Fruit fly (Drosophila melanogaster): ENCODE data around the gene CG15169.

The CG15169 gene

dm6 chr2L:19019160-19019592, 28.4 kb downstream of the CG15169 start (continued):
- no peak for TF ChIP-seq br (optimal IDR thresholded peaks at IDR 0.05)
- no peak for TF ChIP-seq PHDP (tag; optimal IDR thresholded peaks at IDR 0.05)
- TF ChIP-seq Ptx1 (GFP tag; IDR thresholded peaks at IDR 0.05) = peak; percentile 44; the same call in 1 of the 2 replicates
- no peak for TF ChIP-seq twi (tag; optimal IDR thresholded peaks at IDR 0.05)
- no peak for TF ChIP-seq Eip74EF (GFP tag; optimal IDR thresholded peaks at IDR 0.05)
- TF ChIP-seq CG9932 (GFP tag; IDR thresholded peaks at IDR 0.05) = no peak
- TF ChIP-seq ind (GFP tag; optimal IDR thresholded peaks at IDR 0.05) = peak; percentile 25
- no peak for TF ChIP-seq Med (GFP tag)
- peak; percentile 11 for TF ChIP-seq CG13296 (GFP tag; optimal IDR thresholded peaks at IDR 0.05)
- TF ChIP-seq TFAM (GFP tag; optimal IDR thresholded peaks at IDR 0.05) = no peak
- peak; percentile 5 for TF ChIP-seq Asciz (GFP tag; optimal IDR thresholded peaks at IDR 0.05)
- TF ChIP-seq wek (GFP tag; optimal IDR thresholded peaks at IDR 0.05) = no peak
- TF ChIP-seq Mes4 (GFP tag; optimal IDR thresholded peaks at IDR 0.05) = no peak
- TF ChIP-seq CTCF (GFP tag; optimal IDR thresholded peaks at IDR 0.05) = no peak
- peak; percentile 12 for TF ChIP-seq Hr3 (GFP tag; optimal IDR thresholded peaks at IDR 0.05)
- TF ChIP-seq fu2 (GFP tag; optimal IDR thresholded peaks at IDR 0.05) = no peak
- peak; percentile 15 for TF ChIP-seq nmo (GFP tag; optimal IDR thresholded peaks at IDR 0.05)
- TF ChIP-seq CG18476 (GFP tag; optimal IDR thresholded peaks at IDR 0.05) = peak; percentile 6
- TF ChIP-seq Ssrp (tag; optimal IDR thresholded peaks at IDR 0.05) = no peak
- TF ChIP-seq HmgZ (tag; optimal IDR thresholded peaks at IDR 0.05) = no peak
- TF ChIP-seq CG14050 (GFP tag; IDR thresholded peaks at IDR 0.05) = no peak
- peak; percentile 18 for TF ChIP-seq BtbVII (GFP tag; optimal IDR thresholded peaks at IDR 0.05)
- peak; percentile 47 for TF ChIP-seq tio (GFP tag; optimal IDR thresholded peaks at IDR 0.05)
- TF ChIP-seq CG34376 (GFP tag; optimal IDR thresholded peaks at IDR 0.05) = peak; percentile 34
- TF ChIP-seq slbo (GFP tag; IDR thresholded peaks at IDR 0.05) = peak; percentile 31; the same call in 1 of the 2 replicates
- TF ChIP-seq ro (GFP tag; IDR thresholded peaks at IDR 0.05) = no peak
- no peak for TF ChIP-seq CG4707 (GFP tag; optimal IDR thresholded peaks at IDR 0.05)
- TF ChIP-seq CG6654 (GFP tag; optimal IDR thresholded peaks at IDR 0.05) = no peak
- no peak for TF ChIP-seq gro (GFP tag; optimal IDR thresholded peaks at IDR 0.05)
- TF ChIP-seq slp2 (GFP tag; optimal IDR thresholded peaks at IDR 0.05) = no peak
- TF ChIP-seq CG17612 (GFP tag; IDR thresholded peaks at IDR 0.05) = 0 out of 2 replicates have a peak, but pooled peaks have one; percentile 6
- no peak for TF ChIP-seq MBD-R2 (GFP tag; IDR thresholded peaks at IDR 0.05)
- TF ChIP-seq salm (tag; optimal IDR thresholded peaks at IDR 0.05) = no peak
- TF ChIP-seq CG10147 (GFP tag; optimal IDR thresholded peaks at IDR 0.05) = peak; percentile 41
- TF ChIP-seq crp (GFP tag; optimal IDR thresholded peaks at IDR 0.05) = no peak
- 0 out of 3 replicates have a peak, but pooled peaks have one; percentile 42 for TF ChIP-seq CG11560 (tag; IDR thresholded peaks at IDR 0.05)
- TF ChIP-seq Xbp1 (GFP tag; optimal IDR thresholded peaks at IDR 0.05) = peak; percentile 9
- TF ChIP-seq CG42726 (GFP tag; IDR thresholded peaks at IDR 0.05; ENCODE audit: partially characterized antibody) = no peak
- no peak for TF ChIP-seq CG4730 (GFP tag; IDR thresholded peaks at IDR 0.05)
- TF ChIP-seq CG9876 (GFP tag; optimal IDR thresholded peaks at IDR 0.05) = no peak
- TF ChIP-seq oc (tag; optimal IDR thresholded peaks at IDR 0.05) = no peak
- no peak for TF ChIP-seq B-H1 (GFP tag; IDR thresholded peaks at IDR 0.05)
- TF ChIP-seq Hsf (GFP tag; optimal IDR thresholded peaks at IDR 0.05) = peak; percentile 23
- TF ChIP-seq Lim3 (GFP tag; IDR thresholded peaks at IDR 0.05) = no peak
- TF ChIP-seq ap (GFP tag; IDR thresholded peaks at IDR 0.05) = no peak
- no peak for TF ChIP-seq insv (GFP tag; optimal IDR thresholded peaks at IDR 0.05)
- no peak for TF ChIP-seq CG3726 (GFP tag; IDR thresholded peaks at IDR 0.05)
- TF ChIP-seq danr (GFP tag; IDR thresholded peaks at IDR 0.05) = no peak
- no peak for TF ChIP-seq Kr (GFP tag; optimal IDR thresholded peaks at IDR 0.05)
- no peak for TF ChIP-seq Lhr (GFP tag; optimal IDR thresholded peaks at IDR 0.05)
- no peak for TF ChIP-seq stwl (tag; optimal IDR thresholded peaks at IDR 0.05)
- TF ChIP-seq zfh2 (GFP tag; optimal IDR thresholded peaks at IDR 0.05) = peak; percentile 13

Data from whole organism, embryonic.